Fruit fly (Drosophila melanogaster) whole organism, pupa: Measurements from ENCODE around the gene ara.

ENCODE experiments used
- CG10348 ChIP-seq: fragments of 200-800 bp; sonication (Bioruptor generic); IDR thresholded peaks from 2 replicates; pipeline ENCODE4 v1.3.6; 2022; ENCODE audit warnings: missing biosample characterization, missing genetic modification characterization
- CG13204 ChIP-seq: fragments of 200-800 bp; sonication (Bioruptor generic); optimal IDR thresholded peaks from 2 replicates; lab custom pipeline; 2018; ENCODE audit warnings: missing biosample characterization, mild to moderate bottlenecking, missing genetic modification characterization, moderate library complexity
- CG17806 ChIP-seq: fragments of 200-800 bp; sonication (Bioruptor generic); optimal IDR thresholded peaks from 2 replicates; lab custom pipeline; 2018; ENCODE audit warnings: missing biosample characterization, mild to moderate bottlenecking, missing genetic modification characterization, moderate library complexity
- CG32121 ChIP-seq: fragments of 200-800 bp; sonication (Bioruptor generic); IDR thresholded peaks from 2 replicates; pipeline ENCODE4 v1.3.6; 2022; ENCODE audit warnings: missing biosample characterization, missing genetic modification characterization
- CG4496 ChIP-seq: fragments of 200-800 bp; sonication (Bioruptor generic); IDR thresholded peaks from 3 replicates; pipeline ENCODE4 v1.3.6; 2022; ENCODE audit warnings: missing biosample characterization, missing genetic modification characterization
- CG8159 ChIP-seq: fragments of 200-800 bp; sonication (Bioruptor generic); optimal IDR thresholded peaks from 3 replicates; lab custom pipeline; 2018; ENCODE audit warnings: missing biosample characterization, mild to moderate bottlenecking, missing genetic modification characterization, moderate library complexity
- CG9948 ChIP-seq: fragments of 200-800 bp; sonication (Bioruptor generic); optimal IDR thresholded peaks from 2 replicates; lab custom pipeline; 2018; ENCODE audit warnings: missing biosample characterization, mild to moderate bottlenecking, missing genetic modification characterization, moderate library complexity
- D1 ChIP-seq: fragments of 200-800 bp; sonication (Bioruptor generic); optimal IDR thresholded peaks from 2 replicates; lab custom pipeline; 2018; ENCODE audit warnings: missing biosample characterization, mild to moderate bottlenecking, missing genetic modification characterization, moderate library complexity
- EcR ChIP-seq: fragments of 200-800 bp; sonication (Bioruptor generic); optimal IDR thresholded peaks from 3 replicates; lab custom pipeline; 2019; ENCODE audit warnings: missing biosample characterization, missing genetic modification characterization, mild to moderate bottlenecking, moderate library complexity, missing genetic modification reagents
- Ets98B ChIP-seq: fragments of 200-800 bp; sonication (Bioruptor generic); IDR thresholded peaks from 2 replicates; pipeline ENCODE4 v1.3.6; 2022; ENCODE audit warnings: missing biosample characterization, missing genetic modification characterization
- Snoo ChIP-seq: fragments of 200-800 bp; sonication (Bioruptor generic); optimal IDR thresholded peaks from 3 replicates; lab custom pipeline; 2017; ENCODE audit warnings: missing biosample characterization, mild to moderate bottlenecking, missing genetic modification characterization, inconsistent platforms
- fd96Ca ChIP-seq: fragments of 200-800 bp; sonication (Bioruptor generic); IDR thresholded peaks from 3 replicates; pipeline ENCODE4 v1.3.6; 2022; ENCODE audit warnings: missing biosample characterization, missing genetic modification characterization
- rn ChIP-seq: fragments of 200-800 bp; sonication (Bioruptor generic); IDR thresholded peaks from 2 replicates; pipeline ENCODE4 v1.3.6; 2022; ENCODE audit warnings: missing biosample characterization, missing genetic modification characterization

dm6 chr3L:12627703-12628102 lies 47.2 kb downstream of the ara start:
- TF ChIP-seq CG9948: no peak
- no peak for TF ChIP-seq CG8159 (tag; lab: Kevin White, UChicago)
- TF ChIP-seq CG4496 (GFP tag; lab: Robert Waterston, UW): peak; percentile 36; the same call in 1 of the 3 replicates
- 0 out of 2 replicates have a peak, but pooled peaks have one; percentile 64 for TF ChIP-seq Ets98B (GFP tag; lab: Robert Waterston, UW)
- TF ChIP-seq EcR: no peak
- TF ChIP-seq Snoo: no peak
- no peak for TF ChIP-seq CG10348 (GFP tag; lab: Robert Waterston, UW)
- no peak for TF ChIP-seq rn (GFP tag; lab: Robert Waterston, UW)
- TF ChIP-seq CG17806 (tag; lab: Kevin White, UChicago): no peak
- TF ChIP-seq fd96Ca (GFP tag; lab: Robert Waterston, UW): peak; percentile 64; the same call in 2 of the 3 replicates
- TF ChIP-seq D1: no peak
- TF ChIP-seq CG13204 (GFP tag; lab: Kevin White, UChicago): peak; percentile 21
- no peak for TF ChIP-seq CG32121 (GFP tag; lab: Robert Waterston, UW)
